Worm (Caenorhabditis elegans): ENCODE data around the gene Y49F6B.6.

DNA sequence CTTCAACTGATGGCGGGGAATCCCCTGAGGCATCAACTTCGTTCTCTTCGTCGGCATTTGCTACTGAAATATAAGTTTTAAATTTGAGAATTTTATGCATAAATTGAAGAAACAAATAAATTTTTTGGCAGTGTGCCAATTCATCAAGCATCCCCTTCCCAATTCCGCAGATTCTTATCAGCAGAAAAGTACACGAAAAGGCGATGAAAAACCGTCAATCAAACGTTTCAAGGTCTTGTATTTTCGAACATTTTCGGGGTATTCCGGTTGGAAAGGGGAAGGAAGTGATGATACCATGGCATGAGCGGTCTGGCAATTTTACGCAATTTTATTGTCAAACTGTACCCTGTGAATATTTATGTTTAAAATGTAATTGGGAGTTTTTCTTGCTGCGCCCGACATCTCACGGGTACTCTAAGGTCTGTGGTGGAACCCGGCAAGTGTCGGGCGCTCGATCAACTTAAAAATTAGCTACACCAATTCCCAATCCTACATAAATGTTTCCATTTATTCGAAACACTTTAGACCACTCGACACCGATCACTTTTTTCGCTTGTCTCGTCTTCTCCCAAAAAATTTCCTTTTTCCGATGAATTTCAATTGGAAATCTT lies 37.9 kb upstream of the Y49F6B.6 start:
- TF ChIP-seq fkh-6 (tag; optimal IDR thresholded peaks at IDR 0.05) = no peak
- no peak for TF ChIP-seq Y22D7AL.16 (tag; optimal IDR thresholded peaks at IDR 0.05)
- no peak for TF ChIP-seq hlh-13 (GFP tag; optimal IDR thresholded peaks at IDR 0.05)
